Fruit fly (Drosophila melanogaster): ENCODE measurements around the gene Grl62b.

The Grl62b gene

DNA sequence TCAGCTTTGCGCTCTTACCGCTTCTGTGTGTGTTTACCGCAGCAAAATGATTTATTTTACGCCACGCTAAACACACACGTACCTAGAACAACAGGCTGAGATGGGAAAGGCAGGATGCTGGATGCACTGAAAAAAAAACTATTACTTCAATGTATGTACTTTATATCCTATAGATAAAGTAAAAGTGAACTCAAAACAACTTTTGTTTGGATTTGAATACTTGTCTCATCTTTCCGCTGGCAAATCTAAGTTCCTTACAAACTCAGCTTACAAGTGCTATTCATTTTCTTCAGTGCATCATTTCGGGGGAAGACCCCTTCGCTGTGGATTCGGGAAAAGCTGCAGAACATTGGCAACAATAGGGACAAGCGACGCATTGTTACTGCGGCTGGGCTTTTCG is 46.4 kb downstream of the Grl62b start (continued):
- TF ChIP-seq CG14710 (tag; optimal IDR thresholded peaks at IDR 0.05): no peak
- TF ChIP-seq ara (GFP tag; IDR thresholded peaks at IDR 0.05): no peak
- TF ChIP-seq row (GFP tag; IDR thresholded peaks at IDR 0.05): peak; percentile 50; the same call in 2 of the 3 replicates
- no peak for TF ChIP-seq CG17912 (GFP tag; optimal IDR thresholded peaks at IDR 0.05)
- TF ChIP-seq CG1602 (GFP tag; optimal IDR thresholded peaks at IDR 0.05): no peak
- TF ChIP-seq NFAT (GFP tag; IDR thresholded peaks at IDR 0.05): no peak
- TF ChIP-seq CG30020 (tag; optimal IDR thresholded peaks at IDR 0.05): no peak
- TF ChIP-seq D19A (tag; optimal IDR thresholded peaks at IDR 0.05): no peak
- TF ChIP-seq usp (GFP tag; optimal IDR thresholded peaks at IDR 0.05): no peak
- TF ChIP-seq Aef1 (GFP tag; IDR thresholded peaks at IDR 0.05): no peak
- peak; percentile 40; the same call in 1 of the 3 replicates for TF ChIP-seq dysf (GFP tag; IDR thresholded peaks at IDR 0.05)
- TF ChIP-seq CHES-1-like (GFP tag; optimal IDR thresholded peaks at IDR 0.05): no peak
- no peak for TF ChIP-seq PHDP (tag; optimal IDR thresholded peaks at IDR 0.05)
- no peak for TF ChIP-seq ttk (GFP tag; IDR thresholded peaks at IDR 0.05)
- no peak for TF ChIP-seq Bgb (GFP tag; IDR thresholded peaks at IDR 0.05; ENCODE audit: partially characterized antibody)
- no peak for TF ChIP-seq CG6765 (GFP tag; optimal IDR thresholded peaks at IDR 0.05)
- TF ChIP-seq org-1 (GFP tag; optimal IDR thresholded peaks at IDR 0.05): peak; percentile 12
- no peak for TF ChIP-seq fru (optimal IDR thresholded peaks at IDR 0.05)
- TF ChIP-seq CG2678 (tag; optimal IDR thresholded peaks at IDR 0.05): peak; percentile 58
- TF ChIP-seq Deaf1 (tag; optimal IDR thresholded peaks at IDR 0.05): peak; percentile 22
- peak; percentile 8 for TF ChIP-seq CG15514 (GFP tag; optimal IDR thresholded peaks at IDR 0.05)
- no peak for TF ChIP-seq Mad (GFP tag; optimal IDR thresholded peaks at IDR 0.05)
- TF ChIP-seq Sry-δ (GFP tag; optimal IDR thresholded peaks at IDR 0.05): no peak
- TF ChIP-seq CG17361 (GFP tag; IDR thresholded peaks at IDR 0.05): no peak
- TF ChIP-seq tgo (GFP tag; IDR thresholded peaks at IDR 0.05): peak; percentile 35; the same call in 1 of the 3 replicates
- no peak for TF ChIP-seq oc (tag; optimal IDR thresholded peaks at IDR 0.05)
- peak; percentile 91 for TF ChIP-seq Ets65A (GFP tag)
- no peak for TF ChIP-seq sr (GFP tag; IDR thresholded peaks at IDR 0.05)
- TF ChIP-seq p53 (GFP tag; optimal IDR thresholded peaks at IDR 0.05): no peak
- no peak for TF ChIP-seq Side (GFP tag; optimal IDR thresholded peaks at IDR 0.05)
- TF ChIP-seq CG32767 (GFP tag; IDR thresholded peaks at IDR 0.05): no peak
- TF ChIP-seq CG2120 (GFP tag; optimal IDR thresholded peaks at IDR 0.05): peak; percentile 55
- no peak for TF ChIP-seq Tbp (GFP tag; optimal IDR thresholded peaks at IDR 0.05)
- TF ChIP-seq lbe (GFP tag; optimal IDR thresholded peaks at IDR 0.05): no peak
- no peak for TF ChIP-seq CoRest (tag; optimal IDR thresholded peaks at IDR 0.05)
- TF ChIP-seq CG11560 (tag; IDR thresholded peaks at IDR 0.05): 0 out of 3 replicates have a peak, but pooled peaks have one; percentile 16
- no peak for TF ChIP-seq nmo (GFP tag; optimal IDR thresholded peaks at IDR 0.05)
- no peak for TF ChIP-seq Adf1 (GFP tag; IDR thresholded peaks at IDR 0.05)
- TF ChIP-seq CG8765 (GFP tag; IDR thresholded peaks at IDR 0.05): no peak
- TF ChIP-seq NK7.1 (GFP tag; optimal IDR thresholded peaks at IDR 0.05): no peak
- TF ChIP-seq CG7271 (tag; optimal IDR thresholded peaks at IDR 0.05): no peak
- peak; percentile 17; the same call in 1 of the 2 replicates for TF ChIP-seq ssp (GFP tag; IDR thresholded peaks at IDR 0.05)
- no peak for TF ChIP-seq CG17568 (GFP tag; optimal IDR thresholded peaks at IDR 0.05)
- TF ChIP-seq jumu (GFP tag; optimal IDR thresholded peaks at IDR 0.05): no peak
- no peak for TF ChIP-seq CG9797 (GFP tag; optimal IDR thresholded peaks at IDR 0.05)
- peak; percentile 5 for TF ChIP-seq Xbp1 (GFP tag; optimal IDR thresholded peaks at IDR 0.05)
- TF ChIP-seq inv (GFP tag; IDR thresholded peaks at IDR 0.05; ENCODE audit: partially characterized antibody): no peak
- no peak for TF ChIP-seq kni (GFP tag; optimal IDR thresholded peaks at IDR 0.05)
- no peak; the same call in 1 of the 2 replicates for TF ChIP-seq ranshi (GFP tag; IDR thresholded peaks at IDR 0.05)
- TF ChIP-seq CG18476 (GFP tag; optimal IDR thresholded peaks at IDR 0.05): no peak
- TF ChIP-seq CG12659 (GFP tag; optimal IDR thresholded peaks at IDR 0.05): no peak
- TF ChIP-seq CG15601 (tag; optimal IDR thresholded peaks at IDR 0.05): no peak
- peak; percentile 1 for TF ChIP-seq CG1647 (GFP tag; optimal IDR thresholded peaks at IDR 0.05)

Measured in whole organism, embryonic.